Worm (Caenorhabditis elegans) whole organism, L2 larva: ENCODE results near the gene ZK177.9.

Source experiments
- C34F6.9 ChIP-seq: fragments of 150-350 bp; optimal IDR thresholded peaks from 2 replicates; lab custom pipeline; 2014; ENCODE audit warnings: missing biosample characterization, missing genetic modification characterization
- F13H6.1 ChIP-seq: sonication (generic microtip); optimal IDR thresholded peaks from 2 replicates; lab custom pipeline; 2016; ENCODE audit warnings: missing genetic modification characterization, missing compliant biosample characterization
- R02D3.7 ChIP-seq: fragments of 150-350 bp; optimal IDR thresholded peaks from 2 replicates; lab custom pipeline; 2014; ENCODE audit warnings: missing biosample characterization, missing genetic modification characterization
- Y55F3AM.14 ChIP-seq: fragments of 200-800 bp; sonication (Bioruptor generic); optimal IDR thresholded peaks from 2 replicates; lab custom pipeline; 2018; ENCODE audit warnings: mild to moderate bottlenecking, missing genetic modification characterization, missing compliant biosample characterization
- ZK546.5 ChIP-seq: sonication (generic microtip); optimal IDR thresholded peaks from 2 replicates; lab custom pipeline; 2017; ENCODE audit warnings: missing biosample characterization, missing genetic modification characterization
- alr-1 ChIP-seq: fragments of 150-350 bp; optimal IDR thresholded peaks from 2 replicates; lab custom pipeline; 2014; ENCODE audit warnings: missing biosample characterization, missing genetic modification characterization
- ama-1 ChIP-seq: fragments of 150-350 bp; optimal IDR thresholded peaks from 2 replicates; lab custom pipeline; 2018; ENCODE audit warnings: inconsistent platforms
- blmp-1 ChIP-seq: sonication (generic microtip); optimal IDR thresholded peaks from 2 replicates; lab custom pipeline; 2017; ENCODE audit warnings: missing genetic modification characterization, mild to moderate bottlenecking, missing compliant biosample characterization, antibody characterized with exemption, moderate library complexity; ENCODE audit not compliant: insufficient read depth
- ceh-82 ChIP-seq: fragments of 150-350 bp; optimal IDR thresholded peaks from 2 replicates; lab custom pipeline; 2014; ENCODE audit warnings: missing biosample characterization, missing genetic modification characterization
- crh-2 ChIP-seq: sonication (generic microtip); optimal IDR thresholded peaks from 2 replicates; lab custom pipeline; 2017; ENCODE audit warnings: missing biosample characterization, missing genetic modification characterization
- dmd-4 ChIP-seq: sonication (generic microtip); optimal IDR thresholded peaks from 2 replicates; lab custom pipeline; 2017; ENCODE audit warnings: missing biosample characterization, missing genetic modification characterization
- egl-27 ChIP-seq: sonication (generic microtip); optimal IDR thresholded peaks from 3 replicates; lab custom pipeline; 2017; ENCODE audit warnings: missing biosample characterization, missing genetic modification reagents, missing genetic modification characterization
- elt-1 ChIP-seq: fragments of 150-350 bp; optimal IDR thresholded peaks from 2 replicates; lab custom pipeline; 2014; ENCODE audit warnings: missing biosample characterization, missing genetic modification characterization
- elt-3 ChIP-seq: sonication (generic microtip); optimal IDR thresholded peaks from 2 replicates; lab custom pipeline; 2017; ENCODE audit warnings: missing biosample characterization, missing genetic modification characterization
- fos-1 ChIP-seq: fragments of 150-350 bp; optimal IDR thresholded peaks from 2 replicates; lab custom pipeline; 2014; ENCODE audit warnings: missing biosample characterization, missing genetic modification characterization
- gmeb-1 ChIP-seq: fragments of 150-350 bp; optimal IDR thresholded peaks from 2 replicates; lab custom pipeline; 2014; ENCODE audit warnings: missing biosample characterization, missing genetic modification characterization
- lin-11 ChIP-seq: fragments of 150-350 bp; sonication (generic microtip); optimal IDR thresholded peaks from 2 replicates; lab custom pipeline; 2014; ENCODE audit warnings: missing biosample characterization, missing genetic modification characterization, inconsistent platforms, mixed read lengths
- lin-13 ChIP-seq: fragments of 150-350 bp; optimal IDR thresholded peaks from 2 replicates; lab custom pipeline; 2014; ENCODE audit warnings: missing biosample characterization, missing genetic modification reagents, missing genetic modification characterization
- lin-39 ChIP-seq: fragments of 150-350 bp; optimal IDR thresholded peaks from 2 replicates; lab custom pipeline; 2014; ENCODE audit warnings: missing biosample characterization, missing genetic modification reagents, missing genetic modification characterization
- lsy-2 ChIP-seq, 2 experiments: fragments of 150-350 bp in 1 of 2; sonication (generic microtip) in 1 of 2; optimal IDR thresholded peaks; 2 replicates each; lab custom pipeline; 2014 to 2017; ENCODE audit warnings: missing biosample characterization in 2 of 2, missing genetic modification characterization in 2 of 2
- mab-5 ChIP-seq: fragments of 150-350 bp; optimal IDR thresholded peaks from 2 replicates; lab custom pipeline; 2014; ENCODE audit warnings: missing biosample characterization, missing genetic modification characterization
- mbf-1 ChIP-seq: sonication (generic microtip); optimal IDR thresholded peaks from 2 replicates; lab custom pipeline; 2017; ENCODE audit warnings: missing biosample characterization, missing genetic modification characterization
- nhr-10 ChIP-seq: sonication (generic microtip); optimal IDR thresholded peaks from 2 replicates; lab custom pipeline; 2017; ENCODE audit warnings: missing biosample characterization, missing genetic modification characterization
- nhr-12 ChIP-seq: fragments of 150-350 bp; optimal IDR thresholded peaks from 2 replicates; lab custom pipeline; 2014; ENCODE audit warnings: missing biosample characterization, missing genetic modification characterization
- nhr-129 ChIP-seq: fragments of 150-350 bp; optimal IDR thresholded peaks from 2 replicates; lab custom pipeline; 2014; ENCODE audit warnings: missing biosample characterization, missing genetic modification characterization
- nhr-21 ChIP-seq: fragments of 150-350 bp; optimal IDR thresholded peaks from 2 replicates; lab custom pipeline; 2014; ENCODE audit warnings: missing biosample characterization, missing genetic modification characterization
- nhr-23 ChIP-seq: fragments of 150-350 bp; optimal IDR thresholded peaks from 2 replicates; lab custom pipeline; 2014; ENCODE audit warnings: missing biosample characterization, missing genetic modification reagents, missing genetic modification characterization
- nhr-237 ChIP-seq: fragments of 150-350 bp; optimal IDR thresholded peaks from 2 replicates; lab custom pipeline; 2014; ENCODE audit warnings: missing biosample characterization, missing genetic modification characterization
- nhr-77 ChIP-seq: fragments of 150-350 bp; optimal IDR thresholded peaks from 2 replicates; lab custom pipeline; 2014; ENCODE audit warnings: missing biosample characterization, missing genetic modification characterization
- peb-1 ChIP-seq: fragments of 150-350 bp; optimal IDR thresholded peaks from 2 replicates; lab custom pipeline; 2014; ENCODE audit warnings: missing biosample characterization, missing genetic modification characterization
- sem-4 ChIP-seq: fragments of 150-350 bp; optimal IDR thresholded peaks from 2 replicates; lab custom pipeline; 2014; ENCODE audit warnings: missing biosample characterization, missing genetic modification reagents, missing genetic modification characterization
- skn-1 ChIP-seq: sonication (generic microtip); optimal IDR thresholded peaks from 2 replicates; lab custom pipeline; 2017; ENCODE audit warnings: missing biosample characterization, missing genetic modification characterization
- sma-3 ChIP-seq: sonication (generic microtip); optimal IDR thresholded peaks from 2 replicates; lab custom pipeline; 2016; ENCODE audit warnings: missing genetic modification reagents, missing genetic modification characterization, missing compliant biosample characterization
- unc-39 ChIP-seq: fragments of 150-350 bp; optimal IDR thresholded peaks from 2 replicates; lab custom pipeline; 2014; ENCODE audit warnings: missing biosample characterization, missing genetic modification characterization
- unc-55 ChIP-seq: fragments of 150-350 bp; sonication (generic microtip); optimal IDR thresholded peaks from 3 replicates; lab custom pipeline; 2014; ENCODE audit warnings: missing biosample characterization, missing genetic modification reagents, missing genetic modification characterization
- unc-62 ChIP-seq: fragments of 150-350 bp; optimal IDR thresholded peaks from 2 replicates; lab custom pipeline; 2014; ENCODE audit warnings: missing biosample characterization, missing genetic modification reagents, missing genetic modification characterization
- zag-1 ChIP-seq: fragments of 150-350 bp; optimal IDR thresholded peaks from 2 replicates; lab custom pipeline; 2014; ENCODE audit warnings: missing biosample characterization, missing genetic modification characterization
- ztf-1 ChIP-seq: fragments of 200-800 bp; sonication (Bioruptor generic); conservative IDR thresholded peaks from 2 replicates; pipeline ENCODE4 v1.3.6; 2022; ENCODE audit warnings: missing genetic modification characterization, missing compliant biosample characterization
- ztf-11 ChIP-seq: sonication (generic microtip); optimal IDR thresholded peaks from 2 replicates; lab custom pipeline; 2017; ENCODE audit warnings: missing biosample characterization, missing genetic modification characterization
- ztf-4 ChIP-seq: fragments of 150-350 bp; optimal IDR thresholded peaks from 2 replicates; lab custom pipeline; 2014; ENCODE audit warnings: missing biosample characterization, missing genetic modification characterization

ZK177.9 gene

DNA sequence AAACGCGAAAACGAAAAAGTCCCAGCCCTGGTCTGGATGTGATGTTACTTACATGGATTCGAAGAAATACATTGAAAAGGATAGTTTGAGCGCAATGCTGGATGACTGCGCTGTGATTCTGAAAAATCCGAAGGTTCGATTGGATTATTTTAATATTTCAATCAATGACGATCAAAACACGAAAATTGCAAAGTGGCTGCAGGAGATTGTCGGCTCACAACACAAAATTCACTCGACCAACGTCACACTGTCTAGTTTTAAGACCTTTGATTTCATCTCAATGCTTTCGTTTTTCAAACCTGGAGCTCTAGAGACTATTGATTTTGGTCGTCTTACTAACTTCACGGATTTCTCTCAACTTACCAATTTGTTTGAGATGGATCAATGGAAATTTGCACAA lies 34.0 kb upstream of the ZK177.9 start, which contains the start of gene C17C3.5:
Gene C17C3.5, plus strand, starts transcription at position 301 of the 400 bp plus-strand sequence.
- no peak for TF ChIP-seq nhr-129 (tag; lab: Kevin White, UChicago)
- no peak for TF ChIP-seq dmd-4 (tag; lab: Kevin White, UChicago)
- no peak for TF ChIP-seq lsy-2 (tag; optimal IDR thresholded peaks at IDR 0.05; lab: Kevin White, UChicago)
- no peak for TF ChIP-seq fos-1 (tag; lab: Kevin White, UChicago)
- no peak for TF ChIP-seq elt-1 (tag; lab: Kevin White, UChicago)
- no peak for TF ChIP-seq zag-1 (tag; lab: Kevin White, UChicago)
- TF ChIP-seq blmp-1 (tag; lab: Kevin White, UChicago) = no peak
- TF ChIP-seq nhr-23 (tag; lab: Kevin White, UChicago) = no peak
- no peak for TF ChIP-seq nhr-77 (tag; lab: Kevin White, UChicago)
- no peak for TF ChIP-seq alr-1
- TF ChIP-seq gmeb-1 (tag; lab: Kevin White, UChicago) = no peak
- no peak for TF ChIP-seq ztf-1 (GFP tag; lab: Robert Waterston, UW)
- TF ChIP-seq ceh-82 (tag; lab: Kevin White, UChicago) = no peak
- no peak for TF ChIP-seq nhr-10
- TF ChIP-seq lin-11 = no peak
- no peak for TF ChIP-seq mbf-1 (tag; lab: Kevin White, UChicago)
- no peak for TF ChIP-seq C34F6.9 (tag; lab: Kevin White, UChicago)

DNA sequence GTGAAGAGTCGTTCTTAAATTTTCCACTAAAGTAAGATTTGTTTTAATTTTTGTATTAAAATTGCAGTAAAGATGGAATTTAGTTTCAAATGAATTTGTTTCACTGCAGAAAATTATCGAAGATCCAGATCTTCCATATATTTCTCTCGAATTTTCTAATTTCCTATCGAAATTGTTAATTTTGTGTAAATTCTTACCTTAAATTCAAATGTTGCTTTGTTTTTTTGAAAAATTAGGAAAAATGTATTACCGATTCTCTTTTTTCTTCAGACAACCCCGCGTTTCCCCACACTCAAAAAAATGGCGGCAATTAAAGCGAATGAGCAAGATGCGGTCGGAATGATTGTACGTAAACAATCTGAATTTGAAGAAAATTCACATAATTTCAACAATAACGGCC lies 32.2 kb upstream of the ZK177.9 start, which contains the start of gene C17C3.6:
Gene C17C3.6, plus strand, starts transcription at position 301 of the 400 bp plus-strand sequence.
- TF ChIP-seq lin-13 (GFP tag; lab: Kevin White, UChicago) (no peak), mab-5 (tag; lab: Kevin White, UChicago) (no peak), nhr-10 (no peak), nhr-23 (tag; lab: Kevin White, UChicago) (no peak), egl-27 (tag; lab: Kevin White, UChicago) (no peak), zag-1 (tag; lab: Kevin White, UChicago) (no peak), ama-1 (lab: Kevin White, UChicago) (no peak), nhr-129 (tag; lab: Kevin White, UChicago) (no peak), C34F6.9 (tag; lab: Kevin White, UChicago) (no peak), lin-11 (no peak), sem-4 (tag; lab: Kevin White, UChicago) (no peak), nhr-21 (no peak), peb-1 (tag; lab: Kevin White, UChicago) (no peak), lin-39 (tag; lab: Kevin White, UChicago) (no peak), elt-1 (tag; lab: Kevin White, UChicago) (no peak), dmd-4 (tag; lab: Kevin White, UChicago) (no peak), unc-62 (GFP tag; lab: Kevin White, UChicago) (no peak), blmp-1 (tag; lab: Kevin White, UChicago) (no peak), nhr-237 (no peak), skn-1 (tag; lab: Kevin White, UChicago) (no peak)

DNA sequence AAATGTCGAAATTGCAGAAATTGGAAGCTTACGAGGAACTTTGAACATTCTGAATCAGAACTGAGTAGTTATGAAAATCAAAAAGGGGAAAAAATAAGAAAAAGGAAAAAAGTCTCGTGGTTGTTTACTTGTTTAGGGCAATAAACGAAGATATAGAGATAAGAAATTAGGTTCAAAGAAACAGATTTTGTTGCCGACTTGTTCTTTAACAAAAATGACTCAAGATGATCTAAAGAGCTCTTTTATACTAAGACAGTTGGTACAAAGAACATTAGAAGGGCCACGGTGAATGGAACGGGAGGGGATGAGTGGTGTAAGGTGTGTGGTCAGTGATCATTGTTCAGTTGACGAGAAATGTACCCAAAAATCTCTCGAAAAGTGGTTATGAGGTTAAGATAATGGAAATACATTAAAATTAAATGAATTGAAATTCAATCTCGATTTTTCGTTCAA lies 29.9 kb upstream of the ZK177.9 start, which contains the start of gene acdh-2:
Gene acdh-2, minus strand, starts transcription at position 51 of the 453 bp plus-strand sequence.
- no peak for TF ChIP-seq blmp-1 (tag; lab: Kevin White, UChicago)
- no peak for TF ChIP-seq alr-1

DNA sequence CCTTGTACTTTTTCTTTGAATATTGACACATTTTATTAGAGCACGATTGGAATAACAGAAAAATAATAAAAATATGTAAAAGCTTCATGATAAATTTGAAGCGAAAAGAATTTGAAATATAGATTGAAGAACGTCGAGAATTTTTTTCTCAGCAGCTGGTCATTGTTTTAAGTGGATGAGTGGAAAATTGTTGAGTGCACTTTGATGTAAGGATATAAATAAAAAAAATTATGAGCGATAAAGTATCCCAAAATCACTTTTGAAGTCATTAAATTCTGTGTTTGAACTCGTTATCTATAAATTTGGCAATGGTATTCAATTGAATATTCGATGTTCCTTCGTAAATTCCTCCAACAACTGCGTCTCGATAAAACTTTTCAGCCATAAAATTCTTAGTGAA lies 27.2 kb upstream of the ZK177.9 start, which contains the start of gene ins-13:
Gene ins-13, minus strand, starts transcription at position 101 of the 400 bp plus-strand sequence.
- TF ChIP-seq crh-2 (tag; lab: Kevin White, UChicago) (no peak), elt-1 (tag; lab: Kevin White, UChicago) (no peak), lsy-2 (tag; optimal IDR thresholded peaks at IDR 0.05; lab: Kevin White, UChicago) (no peak), blmp-1 (tag; lab: Kevin White, UChicago) (no peak), mbf-1 (tag; lab: Kevin White, UChicago) (no peak), lin-11 (no peak)

DNA sequence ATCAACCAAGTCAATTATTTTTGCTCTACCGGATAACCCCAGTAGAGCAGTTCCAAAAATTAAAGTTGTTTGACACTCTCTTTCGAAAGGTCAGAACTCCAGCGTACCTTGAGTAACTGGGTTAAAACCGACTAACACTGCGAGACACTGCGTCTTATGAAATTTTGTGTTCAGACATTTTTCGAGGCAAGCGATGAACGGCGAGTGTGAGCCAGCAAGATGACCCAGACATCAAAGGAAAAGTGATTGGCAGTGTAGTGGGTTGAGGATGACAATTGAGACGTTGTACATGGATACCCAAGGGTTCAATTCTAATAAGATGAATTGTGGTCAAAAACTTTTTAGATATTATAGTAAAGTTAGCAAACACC lies 26.6 kb upstream of the ZK177.9 start:
- no peak for TF ChIP-seq ztf-11 (tag; lab: Kevin White, UChicago)
- TF ChIP-seq lin-11 = no peak
- no peak for TF ChIP-seq C34F6.9 (tag; lab: Kevin White, UChicago)
- no peak for TF ChIP-seq nhr-12 (tag; lab: Kevin White, UChicago)
- peak in 1 of 2 experiments; percentile 73 for TF ChIP-seq lsy-2 (tag; optimal IDR thresholded peaks at IDR 0.05; lab: Kevin White, UChicago)
- no peak for TF ChIP-seq F13H6.1
- no peak for TF ChIP-seq unc-39 (tag; lab: Kevin White, UChicago)
- TF ChIP-seq alr-1 = no peak
- no peak for TF ChIP-seq nhr-23 (tag; lab: Kevin White, UChicago)
- peak; percentile 27 for TF ChIP-seq lin-13 (GFP tag; lab: Kevin White, UChicago)
- no peak for TF ChIP-seq mab-5 (tag; lab: Kevin White, UChicago)
- no peak for TF ChIP-seq elt-1 (tag; lab: Kevin White, UChicago)
- TF ChIP-seq sma-3 (GFP tag; lab: Kevin White, UChicago) = peak; percentile 66
- no peak for TF ChIP-seq R02D3.7 (tag; lab: Kevin White, UChicago)
- TF ChIP-seq lin-39 (tag; lab: Kevin White, UChicago) = no peak
- no peak for TF ChIP-seq blmp-1 (tag; lab: Kevin White, UChicago)
- no peak for TF ChIP-seq nhr-237
- peak; percentile 93 for TF ChIP-seq ama-1 (lab: Kevin White, UChicago)
- no peak for TF ChIP-seq ztf-4
- no peak for TF ChIP-seq mbf-1 (tag; lab: Kevin White, UChicago)
- TF ChIP-seq nhr-21 = peak; percentile 85
- TF ChIP-seq crh-2 (tag; lab: Kevin White, UChicago) = peak; percentile 60
- no peak for TF ChIP-seq dmd-4 (tag; lab: Kevin White, UChicago)
- no peak for TF ChIP-seq Y55F3AM.14 (GFP tag; lab: Kevin White, UChicago)
- no peak for TF ChIP-seq elt-3 (tag; lab: Kevin White, UChicago)
- TF ChIP-seq unc-55 = no peak
- TF ChIP-seq sem-4 (tag; lab: Kevin White, UChicago) = no peak
- no peak for TF ChIP-seq egl-27 (tag; lab: Kevin White, UChicago)
- TF ChIP-seq ZK546.5 (tag; lab: Kevin White, UChicago) = no peak
- TF ChIP-seq ceh-82 (tag; lab: Kevin White, UChicago) = no peak
